Worm (Caenorhabditis elegans): Measurements from ENCODE around the gene unc-60.

DNA sequence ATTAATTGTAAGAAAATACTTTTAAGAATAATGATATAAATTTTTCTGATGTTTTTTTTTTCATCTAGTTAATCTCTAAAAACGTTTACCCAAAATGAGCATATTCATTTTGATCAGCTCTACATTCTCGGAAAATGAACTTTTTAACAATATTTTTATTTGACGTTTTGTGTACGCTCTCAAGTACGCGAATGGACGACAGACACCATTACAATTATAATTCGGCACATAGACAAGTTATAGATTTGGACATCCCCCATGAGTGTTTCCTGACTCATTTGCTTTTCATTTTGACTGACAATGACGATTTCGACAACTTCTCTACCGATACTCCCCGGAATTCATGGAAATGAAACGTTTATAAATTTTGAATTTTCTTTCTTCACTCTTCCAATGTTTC lies 24.3 kb downstream of the unc-60 start, which contains the start of gene sru-27:
- TF ChIP-seq R02D3.7 (tag; optimal IDR thresholded peaks at IDR 0.05) = no peak
- no peak for TF ChIP-seq daf-16 (GFP tag; optimal IDR thresholded peaks at IDR 0.05)
- no peak for TF ChIP-seq daf-16 (tag; optimal IDR thresholded peaks at IDR 0.05)
- no peak for TF ChIP-seq lsy-2 (tag; optimal IDR thresholded peaks at IDR 0.05)
- no peak for TF ChIP-seq tag-97 (GFP tag; IDR thresholded peaks at IDR 0.05)
- TF ChIP-seq lin-29 (GFP tag; IDR thresholded peaks at IDR 0.05) = no peak
- no peak for TF ChIP-seq mdl-1 (tag; optimal IDR thresholded peaks at IDR 0.05)
- TF ChIP-seq F49E8.2 (tag; optimal IDR thresholded peaks at IDR 0.05; ENCODE audit: borderline replicate concordance) = no peak
- TF ChIP-seq hif-1 (tag; optimal IDR thresholded peaks at IDR 0.05) = no peak
- TF ChIP-seq ctbp-1 (GFP tag; IDR thresholded peaks at IDR 0.05) = no peak
- no peak for TF ChIP-seq nhr-77 (tag; optimal IDR thresholded peaks at IDR 0.05)
- TF ChIP-seq unc-39 (tag; optimal IDR thresholded peaks at IDR 0.05) = no peak
- TF ChIP-seq nhr-11 (tag; optimal IDR thresholded peaks at IDR 0.05) = no peak
- TF ChIP-seq nhr-237 (tag; optimal IDR thresholded peaks at IDR 0.05) = no peak

All from whole organism, L4 larva.